Fruit fly (Drosophila melanogaster): ENCODE data around the gene CG14411.

DNA sequence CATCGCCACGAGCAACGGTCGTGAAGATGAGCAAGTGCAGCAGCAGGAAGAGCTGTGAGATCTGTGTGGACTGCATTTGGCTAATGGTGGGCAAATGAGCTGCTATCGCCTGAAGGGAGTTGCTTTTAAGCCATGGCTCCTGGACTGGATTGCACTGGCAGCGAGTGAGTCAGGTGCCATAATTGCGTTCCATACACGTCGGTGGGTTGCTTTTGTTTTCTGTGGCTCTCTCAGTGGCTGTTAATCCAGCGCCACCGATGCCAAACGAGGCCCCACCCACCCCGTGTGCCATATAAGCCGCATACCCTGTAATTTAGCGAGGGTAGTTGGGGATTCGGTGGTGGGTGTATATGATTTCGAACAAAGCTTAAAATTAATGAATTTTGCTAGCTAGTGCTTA, 12.2 kb downstream of the CG14411 start, which contains the start of gene CG12539:
- TF ChIP-seq Vsx1 (GFP tag; optimal IDR thresholded peaks at IDR 0.05) (no peak), HHEX (GFP tag; optimal IDR thresholded peaks at IDR 0.05) (no peak), sug (tag; optimal IDR thresholded peaks at IDR 0.05) (no peak), Dp (GFP tag; optimal IDR thresholded peaks at IDR 0.05) (no peak), ci (GFP tag; IDR thresholded peaks at IDR 0.05) (no peak), hb (GFP tag; IDR thresholded peaks at IDR 0.05; ENCODE audit: partially characterized antibody) (no peak), jing (GFP tag; optimal IDR thresholded peaks at IDR 0.05) (no peak), CG6813 (GFP tag; optimal IDR thresholded peaks at IDR 0.05) (no peak), slp2 (GFP tag; optimal IDR thresholded peaks at IDR 0.05) (no peak), Mes4 (GFP tag; optimal IDR thresholded peaks at IDR 0.05) (no peak), peb (GFP tag; IDR thresholded peaks at IDR 0.05) (no peak), CG3281 (GFP tag; optimal IDR thresholded peaks at IDR 0.05) (no peak), nom (GFP tag; optimal IDR thresholded peaks at IDR 0.05) (no peak)
